Worm (Caenorhabditis elegans) whole organism, L1 larva: Measurements from ENCODE around the gene T05A8.11.

Source experiments
- aly-2 ChIP-seq: fragments of 150-350 bp; optimal IDR thresholded peaks from 2 replicates; lab custom pipeline; 2014; ENCODE audit warnings: missing biosample characterization, missing genetic modification characterization
- ceh-88 ChIP-seq: fragments of 200-800 bp; sonication (Bioruptor generic); IDR thresholded peaks from 2 replicates; pipeline ENCODE4 v1.3.6; 2022; ENCODE audit warnings: missing genetic modification characterization, missing compliant biosample characterization
- dpl-1 ChIP-seq, 3 experiments: fragments of 150-350 bp in 2 of 3; sonication (generic microtip) in 1 of 3; optimal IDR thresholded peaks; 2 replicates each; lab custom pipeline; 2014 to 2017; ENCODE audit warnings: missing biosample characterization in 3 of 3, missing genetic modification characterization in 3 of 3, missing genetic modification reagents in 3 of 3
- efl-1 ChIP-seq, 4 experiments: fragments of 150-350 bp; optimal IDR thresholded peaks in 3 of 4; peaks in 1 of 4; 1 replicate in 1 of 4; 2 replicates in 3 of 4; lab custom pipeline; 2014; ENCODE audit warnings: missing biosample characterization in 2 of 4, missing genetic modification characterization in 2 of 4, missing genetic modification reagents in 2 of 4
- hpl-2 ChIP-seq: fragments of 150-350 bp; optimal IDR thresholded peaks from 2 replicates; lab custom pipeline; 2014; ENCODE audit warnings: missing biosample characterization, missing genetic modification reagents, missing genetic modification characterization
- lin-35 ChIP-seq, 2 experiments: fragments of 150-350 bp; optimal IDR thresholded peaks; 2 replicates each; lab custom pipeline; 2014; ENCODE audit warnings: missing biosample characterization in 2 of 2, missing genetic modification characterization in 2 of 2, missing genetic modification reagents in 2 of 2
- nhr-20 ChIP-seq: sonication (generic microtip); optimal IDR thresholded peaks from 2 replicates; lab custom pipeline; 2016; ENCODE audit warnings: mild to moderate bottlenecking, missing genetic modification characterization, missing compliant biosample characterization
- nhr-28 ChIP-seq: fragments of 150-350 bp; optimal IDR thresholded peaks from 2 replicates; lab custom pipeline; 2014; ENCODE audit warnings: missing biosample characterization, missing genetic modification characterization
- pax-3 ChIP-seq: fragments of 200-800 bp; sonication (Bioruptor generic); optimal IDR thresholded peaks from 2 replicates; lab custom pipeline; 2018; ENCODE audit warnings: mild to moderate bottlenecking, missing genetic modification characterization, moderate library complexity, missing compliant biosample characterization
- skn-1 ChIP-seq: fragments of 150-350 bp; optimal IDR thresholded peaks from 2 replicates; lab custom pipeline; 2014; ENCODE audit warnings: missing biosample characterization, missing genetic modification characterization
- zag-1 ChIP-seq: fragments of 150-350 bp; optimal IDR thresholded peaks from 2 replicates; lab custom pipeline; 2014; ENCODE audit warnings: missing biosample characterization, missing genetic modification characterization
- ztf-4 ChIP-seq: fragments of 150-350 bp; optimal IDR thresholded peaks from 2 replicates; lab custom pipeline; 2014; ENCODE audit warnings: missing biosample characterization, missing genetic modification characterization

DNA sequence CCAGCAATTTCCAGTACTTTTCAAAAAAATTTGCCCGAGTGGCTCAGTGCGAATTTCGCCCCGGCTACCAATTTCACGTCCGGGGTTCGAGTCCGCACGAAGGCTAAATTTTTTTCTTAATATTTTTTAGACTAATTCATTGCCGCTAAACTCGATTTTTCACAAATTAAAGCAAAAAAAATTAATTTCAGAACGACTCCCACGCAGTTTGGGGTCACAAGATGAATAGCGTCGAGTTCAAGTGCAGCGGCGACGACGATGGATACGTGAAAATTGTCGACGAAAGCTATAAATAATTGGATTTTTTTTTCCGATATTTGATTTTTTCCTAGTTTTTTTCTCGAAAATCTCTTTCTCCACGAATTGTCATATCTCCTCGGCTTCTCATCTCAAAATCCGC lies 25.8 kb upstream of the T05A8.11 start:
- TF ChIP-seq hpl-2 (GFP tag; lab: Kevin White, UChicago) (no peak), skn-1 (tag; lab: Kevin White, UChicago) (no peak), pax-3 (tag; lab: Kevin White, UChicago) (no peak), dpl-1 (GFP tag; optimal IDR thresholded peaks at IDR 0.05; lab: Kevin White, UChicago) (no peak), zag-1 (tag; lab: Kevin White, UChicago) (no peak), aly-2 (tag; lab: Kevin White, UChicago) (no peak), efl-1 (optimal IDR thresholded peaks at IDR 0.05; lab: Kevin White, UChicago) (no peak), efl-1 (GFP tag; optimal IDR thresholded peaks at IDR 0.05 in 1 of 2; lab: Kevin White, UChicago) (no peak), nhr-28 (tag; lab: Kevin White, UChicago) (no peak), ztf-4 (no peak), ceh-88 (GFP tag; lab: Robert Waterston, UW) (no peak), lin-35 (GFP tag; optimal IDR thresholded peaks at IDR 0.05; lab: Kevin White, UChicago) (no peak), nhr-20 (tag; lab: Kevin White, UChicago) (no peak)
